Fruit fly (Drosophila melanogaster): ENCODE measurements around the gene CG13042.
A peak's percentile ranks its signal among the peaks of the same experiment; 100 is the strongest.

The CG13042 gene

DNA sequence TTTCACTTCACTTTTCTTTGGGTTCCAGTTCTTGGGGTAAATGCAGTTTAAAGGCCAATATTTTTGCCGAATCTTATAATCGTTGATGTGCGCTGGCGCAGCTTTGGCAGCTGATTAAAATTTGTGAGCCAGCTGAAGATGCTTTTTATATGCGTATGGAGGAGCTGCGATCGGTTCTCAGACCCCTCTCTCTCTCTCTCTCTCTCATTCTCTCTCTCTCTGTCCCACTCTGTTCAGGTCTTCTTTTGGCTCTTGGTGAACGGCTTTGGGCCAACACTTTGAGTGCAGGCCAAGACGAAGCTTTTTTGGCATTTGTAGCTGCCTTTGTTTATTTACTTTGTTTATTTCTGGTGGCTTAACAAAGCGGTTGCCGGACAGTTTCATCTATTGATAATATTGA is 20.0 kb downstream of the CG13042 start, which contains the start of gene CG13046:
CG13046 (minus strand) TSS at position 101 of the 400 bp plus-strand sequence.
- TF ChIP-seq tai (GFP tag; optimal IDR thresholded peaks at IDR 0.05) (no peak), Hnf4 (GFP tag; optimal IDR thresholded peaks at IDR 0.05) (no peak), br (GFP tag; optimal IDR thresholded peaks at IDR 0.05) (no peak), HLH106 (tag; optimal IDR thresholded peaks at IDR 0.05) (no peak), dsf (GFP tag; optimal IDR thresholded peaks at IDR 0.05; ENCODE audit: borderline replicate concordance) (no peak), Jra (GFP tag; optimal IDR thresholded peaks at IDR 0.05) (no peak), usp (GFP tag; optimal IDR thresholded peaks at IDR 0.05) (no peak), Vsx2 (GFP tag; optimal IDR thresholded peaks at IDR 0.05; ENCODE audit: partially characterized antibody) (no peak), CrebA (GFP tag; optimal IDR thresholded peaks at IDR 0.05; ENCODE audit: borderline replicate concordance) (no peak), sv (GFP tag; optimal IDR thresholded peaks at IDR 0.05) (no peak), Sp1 (GFP tag; optimal IDR thresholded peaks at IDR 0.05) (no peak), Dfd (GFP tag; optimal IDR thresholded peaks at IDR 0.05) (no peak), CG32264 (GFP tag; optimal IDR thresholded peaks at IDR 0.05) (no peak), CG9705 (GFP tag; optimal IDR thresholded peaks at IDR 0.05) (no peak), Rel (GFP tag; optimal IDR thresholded peaks at IDR 0.05) (no peak), Rel (tag; optimal IDR thresholded peaks at IDR 0.05) (no peak), Mio (GFP tag; optimal IDR thresholded peaks at IDR 0.05) (no peak), sage (GFP tag; optimal IDR thresholded peaks at IDR 0.05) (no peak)

DNA sequence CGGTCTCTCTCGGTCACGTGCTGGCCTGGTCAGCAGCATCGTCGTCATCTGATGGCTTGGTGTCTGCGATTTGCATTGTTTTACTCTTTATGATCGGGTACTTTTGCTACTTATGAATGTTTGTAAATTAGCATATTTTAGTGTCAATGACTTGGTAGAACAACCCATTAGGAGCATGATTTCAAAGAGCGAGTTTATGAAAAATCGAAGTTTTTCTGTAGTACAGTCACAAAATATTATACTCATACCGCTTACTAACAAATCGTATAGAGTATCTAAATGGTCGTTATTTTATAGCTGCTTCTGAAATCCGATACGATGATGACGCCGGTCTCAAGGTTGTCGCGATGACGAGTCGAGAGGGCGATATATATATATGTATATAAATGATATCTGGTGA is 22.0 kb downstream of the CG13042 start:
- TF ChIP-seq brk (GFP tag; optimal IDR thresholded peaks at IDR 0.05): no peak
- no peak for TF ChIP-seq Dif (GFP tag; optimal IDR thresholded peaks at IDR 0.05; ENCODE audit: partially characterized antibody)
- TF ChIP-seq Hnf4 (GFP tag; optimal IDR thresholded peaks at IDR 0.05): peak; percentile 13
- no peak for TF ChIP-seq usp (GFP tag; optimal IDR thresholded peaks at IDR 0.05)
- TF ChIP-seq CG32264 (GFP tag; optimal IDR thresholded peaks at IDR 0.05): no peak
- TF ChIP-seq Abd-B (GFP tag; optimal IDR thresholded peaks at IDR 0.05): no peak
- no peak for TF ChIP-seq lola (GFP tag; optimal IDR thresholded peaks at IDR 0.05)
- TF ChIP-seq OdsH (GFP tag; optimal IDR thresholded peaks at IDR 0.05): peak; percentile 34
- no peak for TF ChIP-seq sage (GFP tag; optimal IDR thresholded peaks at IDR 0.05)
- TF ChIP-seq tai (GFP tag; optimal IDR thresholded peaks at IDR 0.05): no peak
- TF ChIP-seq Mio (GFP tag; optimal IDR thresholded peaks at IDR 0.05): no peak
- TF ChIP-seq foxo (GFP tag; optimal IDR thresholded peaks at IDR 0.05): peak in 1 of 2 experiments; percentile 36
- no peak for TF ChIP-seq GATAd (GFP tag; optimal IDR thresholded peaks at IDR 0.05)
- peak; percentile 43 for TF ChIP-seq woc (GFP tag; optimal IDR thresholded peaks at IDR 0.05)
- TF ChIP-seq CrebA (GFP tag; optimal IDR thresholded peaks at IDR 0.05; ENCODE audit: borderline replicate concordance): no peak
- no peak for TF ChIP-seq psq (GFP tag; optimal IDR thresholded peaks at IDR 0.05)
- peak; percentile 32 for TF ChIP-seq ey (GFP tag; optimal IDR thresholded peaks at IDR 0.05)
- peak; percentile 53 for TF ChIP-seq h (GFP tag; optimal IDR thresholded peaks at IDR 0.05)
- TF ChIP-seq CG9705 (GFP tag; optimal IDR thresholded peaks at IDR 0.05): no peak
- TF ChIP-seq dmrt93B (GFP tag; optimal IDR thresholded peaks at IDR 0.05): no peak
- no peak for TF ChIP-seq dsf (GFP tag; optimal IDR thresholded peaks at IDR 0.05; ENCODE audit: borderline replicate concordance)
- no peak for TF ChIP-seq Dfd (GFP tag; optimal IDR thresholded peaks at IDR 0.05)
- no peak for TF ChIP-seq jim (GFP tag; optimal IDR thresholded peaks at IDR 0.05)
- TF ChIP-seq rgr (GFP tag; optimal IDR thresholded peaks at IDR 0.05): peak; percentile 51
- peak; percentile 50 for TF ChIP-seq fru (GFP tag; optimal IDR thresholded peaks at IDR 0.05)
- no peak for TF ChIP-seq Hr78 (GFP tag; optimal IDR thresholded peaks at IDR 0.05)
- no peak for TF ChIP-seq sv (GFP tag; optimal IDR thresholded peaks at IDR 0.05)
- no peak for TF ChIP-seq N (GFP tag; optimal IDR thresholded peaks at IDR 0.05)
- TF ChIP-seq Sp1 (GFP tag; optimal IDR thresholded peaks at IDR 0.05): no peak
- TF ChIP-seq Vsx2 (GFP tag; optimal IDR thresholded peaks at IDR 0.05; ENCODE audit: partially characterized antibody): no peak
- no peak for TF ChIP-seq Rel (GFP tag; optimal IDR thresholded peaks at IDR 0.05)
- TF ChIP-seq Rel (tag; optimal IDR thresholded peaks at IDR 0.05): no peak
- TF ChIP-seq Hr83 (GFP tag; optimal IDR thresholded peaks at IDR 0.05; ENCODE audit: poor library complexity, severe bottlenecking): no peak
- TF ChIP-seq br (GFP tag; optimal IDR thresholded peaks at IDR 0.05): peak; percentile 53
- no peak for TF ChIP-seq dl (GFP tag; optimal IDR thresholded peaks at IDR 0.05; ENCODE audit: insufficient read depth in 1 of 2, partially characterized antibody in 2 of 2)
- TF ChIP-seq Jra (GFP tag; optimal IDR thresholded peaks at IDR 0.05): no peak
- TF ChIP-seq pan (optimal IDR thresholded peaks at IDR 0.05): no peak
- TF ChIP-seq HLH106 (tag; optimal IDR thresholded peaks at IDR 0.05): peak; percentile 42
- TF ChIP-seq Myc (optimal IDR thresholded peaks at IDR 0.05): no peak

Data from whole organism, wandering third instar larva.